Worm (Caenorhabditis elegans) whole organism, young adult: Measurements from ENCODE around the gene ptc-1.
A peak's percentile ranks its signal among the peaks of the same experiment; 100 is the strongest.

Source experiments
- B0019.2 ChIP-seq: fragments of 200-800 bp; sonication (Bioruptor generic); conservative IDR thresholded peaks from 2 replicates; pipeline ENCODE4 v1.3.6; 2022; ENCODE audit warnings: missing genetic modification reagents, missing genetic modification characterization, missing compliant biosample characterization
- B0336.3 ChIP-seq: fragments of 200-800 bp; sonication (Bioruptor generic); IDR thresholded peaks from 2 replicates; pipeline ENCODE4 v1.3.6; 2022; ENCODE audit warnings: missing genetic modification characterization, missing compliant biosample characterization
- C06A6.2 ChIP-seq: fragments of 200-800 bp; sonication (Bioruptor generic); conservative IDR thresholded peaks from 2 replicates; pipeline ENCODE4 v1.3.6; 2022; ENCODE audit warnings: missing genetic modification characterization, missing compliant biosample characterization
- F22D6.2 ChIP-seq: sonication (generic microtip); optimal IDR thresholded peaks from 2 replicates; lab custom pipeline; 2016; ENCODE audit warnings: mild to moderate bottlenecking, missing genetic modification characterization, missing compliant biosample characterization
- F23B12.7 ChIP-seq: sonication (generic microtip); optimal IDR thresholded peaks from 2 replicates; lab custom pipeline; 2017; ENCODE audit warnings: missing genetic modification characterization, mild to moderate bottlenecking, missing compliant biosample characterization, antibody characterized with exemption, moderate library complexity; ENCODE audit not compliant: insufficient read depth
- F33H1.4 ChIP-seq: fragments of 200-800 bp; sonication (Bioruptor generic); IDR thresholded peaks from 2 replicates; pipeline ENCODE4 v1.3.6; 2022; ENCODE audit warnings: missing genetic modification reagents, missing genetic modification characterization, missing compliant biosample characterization
- F49E8.2 ChIP-seq: sonication (generic microtip); optimal IDR thresholded peaks from 3 replicates; lab custom pipeline; 2017; ENCODE audit warnings: missing genetic modification characterization, mild to moderate bottlenecking, missing compliant biosample characterization, antibody characterized with exemption, moderate library complexity; ENCODE audit not compliant: insufficient read depth
- F52B5.7 ChIP-seq: sonication (generic microtip); optimal IDR thresholded peaks from 2 replicates; lab custom pipeline; 2016; ENCODE audit warnings: mild to moderate bottlenecking, missing genetic modification characterization, missing compliant biosample characterization
- F57A8.1 ChIP-seq: fragments of 200-800 bp; sonication (Bioruptor generic); optimal IDR thresholded peaks from 2 replicates; lab custom pipeline; 2018; ENCODE audit warnings: mild to moderate bottlenecking, missing genetic modification characterization, moderate library complexity, missing compliant biosample characterization
- K12H6.12 ChIP-seq: fragments of 200-800 bp; sonication (Bioruptor generic); optimal IDR thresholded peaks from 2 replicates; lab custom pipeline; 2018; ENCODE audit warnings: mild to moderate bottlenecking, missing genetic modification characterization, missing compliant biosample characterization
- Y53F4B.3 ChIP-seq: fragments of 200-800 bp; sonication (Bioruptor generic); IDR thresholded peaks from 2 replicates; pipeline ENCODE4 v1.3.6; 2022; ENCODE audit warnings: missing genetic modification reagents, missing genetic modification characterization, missing compliant biosample characterization
- Y79H2A.3 ChIP-seq: fragments of 200-800 bp; sonication (Bioruptor generic); conservative IDR thresholded peaks from 2 replicates; pipeline ENCODE4 v1.3.6; 2022; ENCODE audit warnings: missing genetic modification reagents, missing genetic modification characterization, missing compliant biosample characterization
- bed-1 ChIP-seq: fragments of 200-800 bp; sonication (Bioruptor generic); IDR thresholded peaks from 2 replicates; pipeline ENCODE4 v1.3.6; 2022; ENCODE audit warnings: missing genetic modification reagents, missing genetic modification characterization, missing compliant biosample characterization
- bed-2 ChIP-seq: fragments of 200-800 bp; sonication (Bioruptor generic); IDR thresholded peaks from 2 replicates; pipeline ENCODE4 v1.3.6; 2022; ENCODE audit warnings: missing genetic modification reagents, missing genetic modification characterization, missing compliant biosample characterization
- ccch-3 ChIP-seq: fragments of 200-800 bp; sonication (Bioruptor generic); optimal IDR thresholded peaks from 2 replicates; lab custom pipeline; 2018; ENCODE audit warnings: mild to moderate bottlenecking, missing genetic modification characterization, missing compliant biosample characterization
- cebp-2 ChIP-seq: fragments of 200-800 bp; sonication (Bioruptor generic); IDR thresholded peaks from 2 replicates; pipeline ENCODE4 v1.3.6; 2022; ENCODE audit warnings: missing genetic modification characterization, missing compliant biosample characterization
- ceh-100 ChIP-seq: fragments of 200-800 bp; sonication (Bioruptor generic); IDR thresholded peaks from 2 replicates; pipeline ENCODE4 v1.3.6; 2022; ENCODE audit warnings: missing genetic modification reagents, missing genetic modification characterization, missing compliant biosample characterization
- ceh-27 ChIP-seq: fragments of 200-800 bp; sonication (Bioruptor generic); optimal IDR thresholded peaks from 2 replicates; lab custom pipeline; 2018; ENCODE audit warnings: mild to moderate bottlenecking, missing genetic modification characterization, moderate library complexity, missing compliant biosample characterization
- ceh-40 ChIP-seq: fragments of 200-800 bp; sonication (Bioruptor generic); IDR thresholded peaks from 2 replicates; pipeline ENCODE4 v1.3.6; 2022; ENCODE audit warnings: missing genetic modification characterization, missing compliant biosample characterization
- chd-7 ChIP-seq: sonication (generic microtip); optimal IDR thresholded peaks from 2 replicates; lab custom pipeline; 2016; ENCODE audit warnings: mild to moderate bottlenecking, missing genetic modification characterization, moderate library complexity, missing compliant biosample characterization
- dpff-1 ChIP-seq: sonication (generic microtip); optimal IDR thresholded peaks from 2 replicates; lab custom pipeline; 2017; ENCODE audit warnings: mild to moderate bottlenecking, missing genetic modification characterization, missing compliant biosample characterization
- dpl-1 ChIP-seq: fragments of 150-350 bp; optimal IDR thresholded peaks from 2 replicates; lab custom pipeline; 2014; ENCODE audit warnings: missing biosample characterization, missing genetic modification reagents, missing genetic modification characterization
- efl-1 ChIP-seq: fragments of 150-350 bp; optimal IDR thresholded peaks from 2 replicates; lab custom pipeline; 2014; ENCODE audit warnings: missing biosample characterization, missing genetic modification reagents, missing genetic modification characterization
- egl-44 ChIP-seq: fragments of 200-800 bp; sonication (Bioruptor generic); IDR thresholded peaks from 2 replicates; pipeline ENCODE4 v1.3.6; 2022; ENCODE audit warnings: missing genetic modification reagents, missing genetic modification characterization, missing compliant biosample characterization
- gei-17 ChIP-seq: fragments of 200-800 bp; sonication (Bioruptor generic); optimal IDR thresholded peaks from 2 replicates; lab custom pipeline; 2018; ENCODE audit warnings: mild to moderate bottlenecking, missing genetic modification characterization, missing compliant biosample characterization
- hlh-12 ChIP-seq: sonication (generic microtip); optimal IDR thresholded peaks from 2 replicates; lab custom pipeline; 2016; ENCODE audit warnings: missing genetic modification characterization, missing compliant biosample characterization
- hmg-1.2 ChIP-seq: fragments of 200-800 bp; sonication (Bioruptor generic); IDR thresholded peaks from 2 replicates; pipeline ENCODE4 v1.3.6; 2022; ENCODE audit warnings: missing genetic modification reagents, missing genetic modification characterization, missing compliant biosample characterization
- hrde-1 ChIP-seq: sonication (generic microtip); optimal IDR thresholded peaks from 2 replicates; lab custom pipeline; 2016; ENCODE audit warnings: missing genetic modification characterization, mild to moderate bottlenecking, missing compliant biosample characterization, moderate library complexity, missing genotype, missing genetic modification reagents, borderline replicate concordance
- let-526 ChIP-seq: fragments of 200-800 bp; sonication (Bioruptor generic); IDR thresholded peaks from 2 replicates; pipeline ENCODE4 v1.3.6; 2022; ENCODE audit warnings: missing genetic modification reagents, missing genetic modification characterization, missing compliant biosample characterization
- let-607 ChIP-seq, 2 experiments: fragments of 200-800 bp in 1 of 2; sonication (Bioruptor generic) in 1 of 2; sonication (generic microtip) in 1 of 2; optimal IDR thresholded peaks; 2 replicates each; lab custom pipeline; 2016 to 2018; ENCODE audit warnings: mild to moderate bottlenecking in 2 of 2, missing compliant biosample characterization in 2 of 2, missing genetic modification characterization in 2 of 2, moderate library complexity in 2 of 2, missing genotype in 1 of 2
- lin-35 ChIP-seq, 3 experiments: fragments of 150-350 bp in 2 of 3; sonication (generic microtip) in 1 of 3; optimal IDR thresholded peaks; 2 replicates each; lab custom pipeline; 2014 to 2018; ENCODE audit warnings: missing biosample characterization in 3 of 3, missing genetic modification characterization in 3 of 3, missing genetic modification reagents in 3 of 3
- lin-40 ChIP-seq: sonication (generic microtip); optimal IDR thresholded peaks from 2 replicates; lab custom pipeline; 2016; ENCODE audit warnings: missing genetic modification characterization, mild to moderate bottlenecking, missing compliant biosample characterization, missing genotype, missing genetic modification reagents
- lir-1 ChIP-seq: fragments of 200-800 bp; sonication (Bioruptor generic); conservative IDR thresholded peaks from 2 replicates; pipeline ENCODE4 v1.3.6; 2022; ENCODE audit warnings: missing genetic modification reagents, missing genetic modification characterization, missing compliant biosample characterization
- lsl-1 ChIP-seq: fragments of 200-800 bp; sonication (Bioruptor generic); optimal IDR thresholded peaks from 2 replicates; lab custom pipeline; 2018; ENCODE audit warnings: mild to moderate bottlenecking, missing genetic modification characterization, moderate library complexity, missing compliant biosample characterization
- madf-6 ChIP-seq: fragments of 200-800 bp; sonication (Bioruptor generic); IDR thresholded peaks from 2 replicates; pipeline ENCODE4 v1.3.6; 2022; ENCODE audit warnings: missing genetic modification reagents, missing genetic modification characterization, missing compliant biosample characterization
- mcd-1 ChIP-seq: fragments of 200-800 bp; sonication (Bioruptor generic); IDR thresholded peaks from 2 replicates; pipeline ENCODE4 v1.3.6; 2022; ENCODE audit warnings: missing genetic modification reagents, missing genetic modification characterization, missing compliant biosample characterization
- nfya-1 ChIP-seq: sonication (generic microtip); optimal IDR thresholded peaks from 2 replicates; lab custom pipeline; 2017; ENCODE audit warnings: antibody characterized with exemption, missing compliant biosample characterization, missing genetic modification characterization, borderline replicate concordance; ENCODE audit not compliant: insufficient read depth
- nfya-2 ChIP-seq: fragments of 200-800 bp; sonication (Bioruptor generic); IDR thresholded peaks from 2 replicates; pipeline ENCODE4 v1.3.6; 2022; ENCODE audit warnings: missing genetic modification reagents, missing genetic modification characterization, missing compliant biosample characterization
- repo-1 ChIP-seq: sonication (generic microtip); optimal IDR thresholded peaks from 2 replicates; lab custom pipeline; 2017; ENCODE audit warnings: mild to moderate bottlenecking, missing genetic modification characterization, missing compliant biosample characterization
- snpc-1.1 ChIP-seq: sonication (generic microtip); optimal IDR thresholded peaks from 2 replicates; lab custom pipeline; 2017; ENCODE audit warnings: missing genetic modification characterization, mild to moderate bottlenecking, missing compliant biosample characterization, antibody characterized with exemption, moderate library complexity, missing genotype, missing genetic modification reagents; ENCODE audit not compliant: insufficient read depth
- snpc-4 ChIP-seq, 5 experiments: fragments of 150-350 bp in 1 of 5; sonication (generic microtip) in 4 of 5; optimal IDR thresholded peaks; 2 replicates each; lab custom pipeline; 2014 to 2018; ENCODE audit warnings: missing genetic modification characterization in 5 of 5, missing biosample characterization in 3 of 5, antibody characterized with exemption in 2 of 5, mild to moderate bottlenecking in 2 of 5, missing compliant biosample characterization in 2 of 5, missing genotype in 2 of 5, moderate library complexity in 2 of 5, missing genetic modification reagents in 1 of 5
- somi-1 ChIP-seq: fragments of 200-800 bp; sonication (Bioruptor generic); optimal IDR thresholded peaks from 2 replicates; lab custom pipeline; 2018; ENCODE audit warnings: mild to moderate bottlenecking, missing genetic modification characterization, missing compliant biosample characterization
- sptf-2 ChIP-seq: fragments of 200-800 bp; sonication (Bioruptor generic); optimal IDR thresholded peaks from 2 replicates; lab custom pipeline; 2018; ENCODE audit warnings: mild to moderate bottlenecking, missing genetic modification characterization, missing compliant biosample characterization
- tbp1 ChIP-seq: fragments of 200-800 bp; sonication (Bioruptor generic); optimal IDR thresholded peaks from 2 replicates; lab custom pipeline; 2018; ENCODE audit warnings: mild to moderate bottlenecking, missing genetic modification characterization, missing compliant biosample characterization
- unc-62 ChIP-seq: fragments of 150-350 bp; optimal IDR thresholded peaks from 2 replicates; lab custom pipeline; 2014; ENCODE audit warnings: missing biosample characterization, missing genetic modification reagents, missing genetic modification characterization
- zfh-2 ChIP-seq: fragments of 200-800 bp; sonication (Bioruptor generic); conservative IDR thresholded peaks from 2 replicates; pipeline ENCODE4 v1.3.6; 2022; ENCODE audit warnings: missing genetic modification reagents, missing genetic modification characterization, missing compliant biosample characterization
- ztf-3 ChIP-seq: fragments of 200-800 bp; sonication (Bioruptor generic); optimal IDR thresholded peaks from 2 replicates; lab custom pipeline; 2018; ENCODE audit warnings: mild to moderate bottlenecking, missing genetic modification characterization, missing compliant biosample characterization

Gene ptc-1

ce11 chrII:7866081-7866480 lies 26.9 kb upstream of the ptc-1 start (continued):
- no peak for TF ChIP-seq gei-17 (GFP tag; lab: Kevin White, UChicago)
- no peak for TF ChIP-seq F23B12.7 (tag; lab: Kevin White, UChicago)
- no peak for TF ChIP-seq somi-1 (GFP tag; lab: Kevin White, UChicago)
- no peak; the same call in 1 of the 2 replicates for TF ChIP-seq mcd-1 (GFP tag; lab: Robert Waterston, UW)
- TF ChIP-seq efl-1 (GFP tag; lab: Kevin White, UChicago) = no peak
- peak; percentile 54 for TF ChIP-seq madf-6 (GFP tag; lab: Robert Waterston, UW)
- no peak for TF ChIP-seq lin-40 (tag; lab: Kevin White, UChicago)
- peak in 1 of 3 experiments; percentile 4 for TF ChIP-seq lin-35 (GFP tag; optimal IDR thresholded peaks at IDR 0.05; lab: Kevin White, UChicago)
- peak; percentile 81 for TF ChIP-seq hrde-1 (tag; lab: Kevin White, UChicago)
- no peak for TF ChIP-seq let-526 (GFP tag; lab: Robert Waterston, UW)
- TF ChIP-seq hmg-1.2 (GFP tag; lab: Robert Waterston, UW) = no peak
- no peak for TF ChIP-seq unc-62 (GFP tag; lab: Kevin White, UChicago)
- TF ChIP-seq snpc-4 (GFP tag; optimal IDR thresholded peaks at IDR 0.05; lab: Kevin White, UChicago) = no peak
- TF ChIP-seq snpc-4 (tag; optimal IDR thresholded peaks at IDR 0.05; lab: Kevin White, UChicago) = no peak
- no peak for TF ChIP-seq ceh-27 (GFP tag; lab: Kevin White, UChicago)
- TF ChIP-seq Y79H2A.3 = no peak
- TF ChIP-seq F33H1.4 (GFP tag; lab: Robert Waterston, UW) = 0 out of 2 replicates have a peak, but pooled peaks have one; percentile 21
- TF ChIP-seq ztf-3 (GFP tag; lab: Kevin White, UChicago) = no peak
- TF ChIP-seq snpc-1.1 (tag; lab: Kevin White, UChicago) = no peak
- TF ChIP-seq F52B5.7 (tag; lab: Kevin White, UChicago) = no peak
- no peak for TF ChIP-seq ceh-100 (GFP tag; lab: Robert Waterston, UW)
- no peak for TF ChIP-seq F22D6.2 (tag; lab: Kevin White, UChicago)
- no peak for TF ChIP-seq B0019.2 (GFP tag; lab: Robert Waterston, UW)
- TF ChIP-seq let-607 (tag; optimal IDR thresholded peaks at IDR 0.05; lab: Kevin White, UChicago) = no peak
- peak; percentile 33 for TF ChIP-seq dpff-1 (tag; lab: Kevin White, UChicago)
- TF ChIP-seq zfh-2 = no peak
- peak; percentile 21 for TF ChIP-seq tbp1 (GFP tag; lab: Kevin White, UChicago)
- no peak for TF ChIP-seq K12H6.12 (tag; lab: Kevin White, UChicago)
- no peak for TF ChIP-seq bed-2 (GFP tag; lab: Robert Waterston, UW)
- TF ChIP-seq repo-1 = no peak
- TF ChIP-seq egl-44 (GFP tag; lab: Robert Waterston, UW) = no peak
- no peak for TF ChIP-seq nfya-1
- TF ChIP-seq B0336.3 (GFP tag; lab: Robert Waterston, UW) = peak; percentile 25; the same call in 1 of the 2 replicates
- no peak for TF ChIP-seq chd-7
- no peak for TF ChIP-seq F57A8.1
- peak; percentile 59 for TF ChIP-seq F49E8.2 (tag; lab: Kevin White, UChicago)
- TF ChIP-seq lir-1 (GFP tag; lab: Robert Waterston, UW) = no peak
- no peak for TF ChIP-seq nfya-2 (GFP tag; lab: Robert Waterston, UW)
- TF ChIP-seq hlh-12 (tag; lab: Kevin White, UChicago) = no peak
- TF ChIP-seq dpl-1 = no peak
- TF ChIP-seq cebp-2 = 0 out of 2 replicates have a peak, but pooled peaks have one; percentile 33
- TF ChIP-seq C06A6.2 (GFP tag; lab: Robert Waterston, UW) = no peak
- no peak for TF ChIP-seq ceh-40
- TF ChIP-seq ccch-3 (GFP tag; lab: Kevin White, UChicago) = no peak
- no peak for TF ChIP-seq bed-1
- no peak for TF ChIP-seq lsl-1 (GFP tag; lab: Kevin White, UChicago)
- no peak for TF ChIP-seq sptf-2 (GFP tag; lab: Kevin White, UChicago)
- TF ChIP-seq Y53F4B.3 = no peak
